Fruit fly (Drosophila melanogaster): ENCODE data around the gene Lectin-galC1.

The Lectin-galC1 gene

DNA sequence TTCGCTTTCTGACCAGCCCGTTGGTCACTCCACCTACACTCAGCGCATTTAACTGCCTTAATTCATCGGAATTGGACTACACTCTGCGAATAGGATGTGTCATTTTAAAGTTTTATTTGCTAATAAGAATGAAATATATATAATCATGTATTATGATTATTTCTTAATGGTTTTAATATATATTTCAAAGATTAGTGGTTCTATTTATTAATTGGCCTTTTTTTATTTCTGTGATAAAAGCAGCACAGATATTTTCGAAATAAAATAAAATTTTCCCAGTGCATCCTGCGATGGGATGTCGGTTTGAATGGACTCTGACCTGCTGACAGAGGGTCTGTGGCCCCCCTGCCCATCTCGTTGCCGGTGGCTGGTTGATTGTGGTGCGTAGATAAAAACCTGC lies 43.4 kb upstream of the Lectin-galC1 start (continued):
- TF ChIP-seq CG42726 (GFP tag; IDR thresholded peaks at IDR 0.05; ENCODE audit: partially characterized antibody) = no peak
- TF ChIP-seq CG15269 (tag; optimal IDR thresholded peaks at IDR 0.05) = peak; percentile 37
- no peak for TF ChIP-seq CG8359 (GFP tag; optimal IDR thresholded peaks at IDR 0.05; ENCODE audit: borderline replicate concordance)
- TF ChIP-seq ato (GFP tag; IDR thresholded peaks at IDR 0.05; ENCODE audit: partially characterized antibody) = no peak
- TF ChIP-seq CG9727 (GFP tag; optimal IDR thresholded peaks at IDR 0.05) = peak; percentile 38
- TF ChIP-seq phol (tag; optimal IDR thresholded peaks at IDR 0.05) = peak; percentile 55
- TF ChIP-seq ATbp (GFP tag; optimal IDR thresholded peaks at IDR 0.05) = peak; percentile 17
- TF ChIP-seq nmo (GFP tag; optimal IDR thresholded peaks at IDR 0.05) = peak; percentile 55
- peak; percentile 67 for TF ChIP-seq dmrt99B (tag; optimal IDR thresholded peaks at IDR 0.05)
- peak; percentile 59 for TF ChIP-seq CG7556 (GFP tag; optimal IDR thresholded peaks at IDR 0.05)
- TF ChIP-seq Med (GFP tag) = peak; percentile 6
- TF ChIP-seq CG2678 (tag; optimal IDR thresholded peaks at IDR 0.05) = peak; percentile 62
- 0 out of 3 replicates have a peak, but pooled peaks have one; percentile 27 for TF ChIP-seq croc (GFP tag; conservative IDR thresholded peaks at IDR 0.05)
- peak; percentile 53; the same call in 1 of the 3 replicates for TF ChIP-seq row (GFP tag; IDR thresholded peaks at IDR 0.05)
- peak in 1 of 2 experiments; percentile 66 for TF ChIP-seq bsh (GFP tag; optimal IDR thresholded peaks at IDR 0.05)
- TF ChIP-seq trem (tag; optimal IDR thresholded peaks at IDR 0.05) = peak; percentile 38
- peak; percentile 0 for TF ChIP-seq CG2875 (GFP tag; optimal IDR thresholded peaks at IDR 0.05)
- TF ChIP-seq CG10366 (GFP tag; IDR thresholded peaks at IDR 0.05) = no peak
- peak; percentile 48 for TF ChIP-seq CG8388 (GFP tag; optimal IDR thresholded peaks at IDR 0.05)

DNA sequence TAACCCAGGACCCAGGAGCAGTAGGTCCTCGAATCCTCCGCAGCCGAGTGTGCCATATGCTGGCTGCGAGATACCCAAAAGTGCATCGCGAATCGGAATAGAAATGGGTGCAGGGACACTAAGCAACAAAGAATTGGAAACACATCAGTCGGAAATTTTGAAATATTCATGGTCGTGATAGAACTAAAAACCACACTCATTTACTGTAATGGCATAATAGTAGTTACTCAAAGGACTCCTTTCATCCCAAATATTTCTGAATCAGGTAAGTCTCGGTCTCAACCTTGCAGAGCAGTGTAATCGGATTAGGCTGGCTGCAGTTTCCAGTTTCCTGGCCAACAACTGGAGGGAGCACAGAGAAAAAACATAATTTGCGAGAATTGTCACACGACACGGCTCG lies 41.1 kb upstream of the Lectin-galC1 start:
- TF ChIP-seq Taf1 (GFP tag; IDR thresholded peaks at IDR 0.05) (no peak), CG10321 (GFP tag; IDR thresholded peaks at IDR 0.05) (no peak), pzg (GFP tag; optimal IDR thresholded peaks at IDR 0.05) (no peak), klu (GFP tag; IDR thresholded peaks at IDR 0.05) (no peak), tll (GFP tag; optimal IDR thresholded peaks at IDR 0.05) (no peak), CG12659 (GFP tag; optimal IDR thresholded peaks at IDR 0.05) (no peak), Mes4 (GFP tag; optimal IDR thresholded peaks at IDR 0.05) (no peak), CG18476 (GFP tag; optimal IDR thresholded peaks at IDR 0.05) (no peak), CG6813 (GFP tag; optimal IDR thresholded peaks at IDR 0.05) (no peak), pan (optimal IDR thresholded peaks at IDR 0.05) (no peak), pan (GFP tag; optimal IDR thresholded peaks at IDR 0.05 in 1 of 2, IDR thresholded peaks at IDR 0.05 in 1 of 2) (no peak), lilli (GFP tag; optimal IDR thresholded peaks at IDR 0.05) (no peak), Side (GFP tag; optimal IDR thresholded peaks at IDR 0.05) (peak; percentile 20), Drgx (GFP tag; IDR thresholded peaks at IDR 0.05) (peak; percentile 80), ash1 (GFP tag; optimal IDR thresholded peaks at IDR 0.05) (no peak), CG14050 (GFP tag; IDR thresholded peaks at IDR 0.05) (no peak), hb (GFP tag; IDR thresholded peaks at IDR 0.05; ENCODE audit: partially characterized antibody) (no peak), Six4 (GFP tag; optimal IDR thresholded peaks at IDR 0.05) (peak; percentile 31), bsh (GFP tag; optimal IDR thresholded peaks at IDR 0.05) (peak in 1 of 2 experiments; percentile 56), mam (GFP tag; optimal IDR thresholded peaks at IDR 0.05) (no peak), CG17186 (GFP tag; optimal IDR thresholded peaks at IDR 0.05) (no peak), tna (GFP tag; IDR thresholded peaks at IDR 0.05; ENCODE audit: partially characterized antibody) (no peak), sug (tag; optimal IDR thresholded peaks at IDR 0.05) (no peak), bowl (GFP tag; IDR thresholded peaks at IDR 0.05) (no peak), dati (GFP tag; IDR thresholded peaks at IDR 0.05) (no peak), Dbx (GFP tag; IDR thresholded peaks at IDR 0.05) (no peak), phol (tag; optimal IDR thresholded peaks at IDR 0.05) (peak; percentile 56), CG4820 (GFP tag; optimal IDR thresholded peaks at IDR 0.05) (peak; percentile 24), pum (GFP tag; optimal IDR thresholded peaks at IDR 0.05) (no peak), CG4360 (GFP tag; IDR thresholded peaks at IDR 0.05) (no peak), dan (GFP tag; IDR thresholded peaks at IDR 0.05) (0 out of 2 replicates have a peak, but pooled peaks have one; percentile 6), C15 (GFP tag; IDR thresholded peaks at IDR 0.05) (no peak), jigr1 (GFP tag; IDR thresholded peaks at IDR 0.05) (no peak)

Data from whole organism, embryonic.